Worm (Caenorhabditis elegans): ENCODE results near the gene T28H10.2.

The T28H10.2 gene

DNA sequence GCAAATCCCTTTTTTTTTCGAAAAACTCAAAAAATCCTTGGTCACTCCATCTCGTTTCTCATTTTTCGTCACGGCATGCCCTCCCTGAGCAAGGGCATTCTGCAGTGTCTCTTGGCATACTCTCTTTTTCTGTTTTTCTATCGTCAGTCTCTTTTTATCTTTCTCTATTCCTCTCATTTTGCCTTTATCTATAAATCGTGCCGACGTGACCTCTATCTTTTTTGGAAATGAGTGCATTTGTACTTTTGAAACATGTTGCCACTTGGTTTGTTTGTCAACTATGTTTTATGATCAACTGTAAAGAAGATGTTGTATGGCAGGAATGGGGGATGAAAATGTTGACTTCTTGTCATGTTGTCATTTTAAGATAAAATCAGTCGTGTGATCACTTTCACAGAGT is 16.2 kb upstream of the T28H10.2 start (continued):
- TF ChIP-seq dmd-6 (GFP tag; IDR thresholded peaks at IDR 0.05) (peak; percentile 60), F49E8.2 (tag; optimal IDR thresholded peaks at IDR 0.05; ENCODE audit: borderline replicate concordance) (no peak), hlh-30 (tag; optimal IDR thresholded peaks at IDR 0.05; ENCODE audit: insufficient read depth) (peak; percentile 80), dve-1 (tag; optimal IDR thresholded peaks at IDR 0.05; ENCODE audit: insufficient read depth) (peak; percentile 75), mdt-29 (GFP tag; IDR thresholded peaks at IDR 0.05) (no peak), unc-62 (GFP tag; optimal IDR thresholded peaks at IDR 0.05 in 1 of 2) (peak in 1 of 2 experiments; percentile 99), unc-62 (tag; optimal IDR thresholded peaks at IDR 0.05) (no peak), lir-3 (tag; optimal IDR thresholded peaks at IDR 0.05) (no peak), rbr-2 (tag; optimal IDR thresholded peaks at IDR 0.05) (peak; percentile 19), mdl-1 (tag; optimal IDR thresholded peaks at IDR 0.05) (peak; percentile 19 to 79)

DNA sequence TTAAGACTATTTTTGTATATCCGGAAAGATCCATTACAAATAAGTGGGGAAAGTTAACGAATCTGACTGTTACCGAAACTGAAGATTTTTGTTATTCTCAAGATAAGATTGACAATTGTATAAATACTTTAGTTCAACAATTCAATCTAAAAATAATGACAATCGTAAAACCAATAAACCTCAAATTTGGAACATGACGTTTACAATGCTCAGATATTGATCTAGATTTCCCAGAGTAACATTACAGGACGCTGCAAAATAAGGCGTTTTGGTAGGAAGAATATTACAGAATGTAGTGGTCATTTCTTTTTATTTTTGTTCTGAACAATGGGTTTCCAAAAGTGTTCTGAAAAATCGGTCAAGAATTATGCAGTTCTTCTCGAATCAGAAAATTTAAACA is 14.0 kb upstream of the T28H10.2 start, which contains the start of gene F45D3.1:
F45D3.1 (plus strand) TSS at position 301 of the 400 bp plus-strand sequence.
- TF ChIP-seq php-3 (GFP tag; IDR thresholded peaks at IDR 0.05) (no peak), nhr-28 (tag; optimal IDR thresholded peaks at IDR 0.05) (no peak), dmd-9 (GFP tag; IDR thresholded peaks at IDR 0.05) (no peak), unc-62 (GFP tag; optimal IDR thresholded peaks at IDR 0.05 in 1 of 2) (no peak), unc-62 (tag; optimal IDR thresholded peaks at IDR 0.05) (no peak), ces-1 (GFP tag; optimal IDR thresholded peaks at IDR 0.05) (no peak)

DNA sequence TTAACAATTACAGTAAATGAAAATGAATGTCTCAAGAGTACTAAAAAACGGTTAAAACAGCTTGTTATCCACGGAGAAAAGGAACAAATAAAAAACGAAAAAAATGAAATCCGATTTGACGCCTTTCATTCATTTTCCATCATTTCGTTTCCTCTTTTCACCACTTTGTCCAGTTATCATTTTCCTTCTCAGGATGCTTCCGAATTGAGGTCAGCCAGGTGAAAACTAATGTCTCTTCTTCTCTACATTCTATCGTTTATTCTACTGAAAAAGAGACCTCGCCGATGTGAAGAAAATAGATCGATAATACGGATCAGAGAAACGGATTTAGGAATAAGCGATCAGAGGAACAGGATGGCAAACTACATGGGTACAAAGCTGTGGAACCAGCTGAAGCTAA is 13.4 kb upstream of the T28H10.2 start:
- TF ChIP-seq Y75B8A.6 (GFP tag; IDR thresholded peaks at IDR 0.05) (no peak), nhr-10 (tag; optimal IDR thresholded peaks at IDR 0.05) (no peak), egl-27 (tag; optimal IDR thresholded peaks at IDR 0.05) (no peak), nhr-41 (GFP tag; IDR thresholded peaks at IDR 0.05) (no peak), hif-1 (tag; optimal IDR thresholded peaks at IDR 0.05) (no peak), F44E2.7 (GFP tag; IDR thresholded peaks at IDR 0.05) (no peak), madf-9 (GFP tag; conservative IDR thresholded peaks at IDR 0.05) (no peak), ceh-32 (tag; optimal IDR thresholded peaks at IDR 0.05; ENCODE audit: poor library complexity) (no peak), nhr-102 (tag; optimal IDR thresholded peaks at IDR 0.05) (no peak), nhr-77 (tag; optimal IDR thresholded peaks at IDR 0.05) (no peak), daf-8 (GFP tag; IDR thresholded peaks at IDR 0.05) (no peak), nhr-11 (tag; optimal IDR thresholded peaks at IDR 0.05) (no peak), mep-1 (tag; optimal IDR thresholded peaks at IDR 0.05) (no peak), ztf-7 (tag; optimal IDR thresholded peaks at IDR 0.05) (no peak), unc-130 (GFP tag; optimal IDR thresholded peaks at IDR 0.05) (no peak), tra-1 (GFP tag; IDR thresholded peaks at IDR 0.05) (no peak)

DNA sequence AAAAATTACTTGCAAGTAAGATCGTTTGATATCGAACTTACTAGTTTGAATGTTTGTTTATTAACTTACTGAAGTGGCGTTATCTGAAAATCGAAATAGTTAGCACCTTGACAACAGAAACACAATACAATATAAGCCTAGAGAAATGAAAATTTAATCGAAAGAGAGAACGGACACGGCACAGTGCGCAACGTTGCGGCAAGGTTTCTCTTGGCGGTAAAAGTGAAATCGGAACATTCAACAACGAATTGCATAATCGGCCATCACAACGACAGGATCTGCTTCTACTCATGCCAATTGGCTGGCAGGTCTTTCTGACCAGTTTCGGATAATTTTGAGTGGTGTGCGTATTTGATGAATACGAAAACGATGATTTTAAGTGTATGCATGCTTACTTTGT is 12.8 kb upstream of the T28H10.2 start, which contains the start of gene dyf-4:
dyf-4 (minus strand) TSS at position 213 of the 400 bp plus-strand sequence.
- TF ChIP-seq zag-1 (tag; optimal IDR thresholded peaks at IDR 0.05) (no peak), ceh-82 (tag; optimal IDR thresholded peaks at IDR 0.05) (no peak), rbr-2 (tag; optimal IDR thresholded peaks at IDR 0.05) (no peak), dmd-6 (GFP tag; IDR thresholded peaks at IDR 0.05) (no peak), tag-97 (GFP tag; IDR thresholded peaks at IDR 0.05) (no peak), pqm-1 (tag; optimal IDR thresholded peaks at IDR 0.05) (no peak), F37D6.2 (tag; optimal IDR thresholded peaks at IDR 0.05) (no peak), daf-19 (GFP tag; conservative IDR thresholded peaks at IDR 0.05) (no peak), nhr-111 (GFP tag; optimal IDR thresholded peaks at IDR 0.05) (no peak), mxl-2 (GFP tag; conservative IDR thresholded peaks at IDR 0.05) (no peak), skn-1 (tag; optimal IDR thresholded peaks at IDR 0.05) (no peak), T20F7.1 (GFP tag; optimal IDR thresholded peaks at IDR 0.05) (no peak), nhr-48 (tag; optimal IDR thresholded peaks at IDR 0.05) (no peak), cey-2 (tag; optimal IDR thresholded peaks at IDR 0.05; ENCODE audit: borderline replicate concordance, insufficient read depth) (no peak), arid-1 (GFP tag; conservative IDR thresholded peaks at IDR 0.05) (no peak), mdl-1 (tag; optimal IDR thresholded peaks at IDR 0.05) (no peak), nhr-28 (tag; optimal IDR thresholded peaks at IDR 0.05) (no peak), jun-1 (tag; optimal IDR thresholded peaks at IDR 0.05) (no peak), nhr-41 (GFP tag; IDR thresholded peaks at IDR 0.05) (no peak), nhr-10 (tag; optimal IDR thresholded peaks at IDR 0.05) (no peak)

All from whole organism, L4 larva.